Worm (Caenorhabditis elegans) whole organism, mixed stage, embryonic: ENCODE results near the gene C14A4.8.

Experiments used
- elt-3 ChIP-seq: fragments of 150-350 bp; optimal IDR thresholded peaks from 2 replicates; lab custom pipeline; 2014; ENCODE audit warnings: missing biosample characterization, missing genetic modification characterization
- lin-13 ChIP-seq: fragments of 150-350 bp; optimal IDR thresholded peaks from 2 replicates; lab custom pipeline; 2014; ENCODE audit warnings: missing biosample characterization, missing genetic modification characterization
- lsy-2 ChIP-seq: fragments of 150-350 bp; optimal IDR thresholded peaks from 2 replicates; lab custom pipeline; 2014; ENCODE audit warnings: missing biosample characterization, missing genetic modification characterization
- nhr-237 ChIP-seq: fragments of 150-350 bp; optimal IDR thresholded peaks from 2 replicates; lab custom pipeline; 2014; ENCODE audit warnings: missing biosample characterization, missing genetic modification characterization
- nhr-76 ChIP-seq: sonication (generic microtip); optimal IDR thresholded peaks from 2 replicates; lab custom pipeline; 2017; ENCODE audit warnings: missing biosample characterization, missing genetic modification characterization
- pha-4 ChIP-seq: fragments of 150-350 bp; optimal IDR thresholded peaks from 2 replicates; lab custom pipeline; 2018; ENCODE audit warnings: missing biosample characterization, missing genetic modification reagents, missing genetic modification characterization
- unc-62 ChIP-seq: fragments of 150-350 bp; optimal IDR thresholded peaks from 2 replicates; lab custom pipeline; 2014; ENCODE audit warnings: missing biosample characterization, missing genetic modification reagents, missing genetic modification characterization

- TF ChIP-seq nhr-76 (tag; lab: Kevin White, UChicago) (no peak), nhr-237 (tag; lab: Kevin White, UChicago) (no peak), lin-13 (no peak), unc-62 (GFP tag; lab: Kevin White, UChicago) (no peak), pha-4 (tag; lab: Kevin White, UChicago) (no peak), elt-3 (tag; lab: Kevin White, UChicago) (no peak), lsy-2 (tag; lab: Kevin White, UChicago) (no peak)
Observed at ce11 chrII:10594312-10594711, 3.6 kb downstream of the C14A4.8 start.
